Worm (Caenorhabditis elegans): ENCODE measurements around the gene zipt-7.1.

ce11 chrIV:17268628-17269027, 19.3 kb downstream of the zipt-7.1 start:
- TF ChIP-seq lsy-2 (tag; optimal IDR thresholded peaks at IDR 0.05), result peak; percentile 14
- no peak for TF ChIP-seq snpc-4 (tag; optimal IDR thresholded peaks at IDR 0.05)
- TF ChIP-seq nhr-237 (tag; optimal IDR thresholded peaks at IDR 0.05), result peak; percentile 3
- no peak for TF ChIP-seq elt-1 (tag; optimal IDR thresholded peaks at IDR 0.05; ENCODE audit: borderline replicate concordance, insufficient read depth)
- TF ChIP-seq pha-4 (tag; optimal IDR thresholded peaks at IDR 0.05), result no peak
- TF ChIP-seq nhr-76 (tag; optimal IDR thresholded peaks at IDR 0.05), result no peak
- TF ChIP-seq lin-13 (tag; optimal IDR thresholded peaks at IDR 0.05), result no peak
- TF ChIP-seq unc-62 (GFP tag; optimal IDR thresholded peaks at IDR 0.05), result peak; percentile 78
